Worm (Caenorhabditis elegans): Measurements from ENCODE around the gene Y48D7A.1.

DNA sequence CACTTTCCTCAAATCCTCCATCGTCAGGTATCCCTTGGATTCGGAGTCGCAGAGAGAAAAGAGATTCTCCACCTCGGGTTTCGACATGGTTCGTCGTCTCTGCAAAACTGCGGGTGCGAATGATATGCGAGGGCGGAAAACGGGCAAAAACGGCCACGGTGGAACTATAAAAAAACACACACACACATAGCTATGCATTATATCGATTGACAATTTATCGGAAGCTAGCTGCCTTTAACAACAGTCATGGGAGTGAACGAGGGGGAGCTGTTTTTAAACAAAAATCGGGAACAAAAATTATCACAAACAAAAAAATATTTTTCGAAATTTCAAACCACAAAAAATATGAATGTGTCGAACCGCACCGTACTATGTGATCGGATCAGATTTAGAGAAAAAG is 50.0 kb downstream of the Y48D7A.1 start, which contains the start of gene rsef-1:
- no peak for TF ChIP-seq snpc-4 (tag; optimal IDR thresholded peaks at IDR 0.05)
- TF ChIP-seq elt-1 (tag; optimal IDR thresholded peaks at IDR 0.05; ENCODE audit: borderline replicate concordance, insufficient read depth): no peak
- no peak for TF ChIP-seq lin-13 (tag; optimal IDR thresholded peaks at IDR 0.05)
- no peak for TF ChIP-seq lsy-2 (tag; optimal IDR thresholded peaks at IDR 0.05)
- TF ChIP-seq ztf-11 (tag; optimal IDR thresholded peaks at IDR 0.05): no peak
- TF ChIP-seq mls-2 (tag; optimal IDR thresholded peaks at IDR 0.05): no peak
- no peak for TF ChIP-seq sem-2 (GFP tag; optimal IDR thresholded peaks at IDR 0.05)
- TF ChIP-seq pha-4 (tag; optimal IDR thresholded peaks at IDR 0.05): no peak
- no peak for TF ChIP-seq nhr-28 (tag; optimal IDR thresholded peaks at IDR 0.05)
- no peak for TF ChIP-seq nhr-12 (tag; optimal IDR thresholded peaks at IDR 0.05)
- TF ChIP-seq unc-62 (GFP tag; optimal IDR thresholded peaks at IDR 0.05): no peak
- TF ChIP-seq elt-3 (tag; optimal IDR thresholded peaks at IDR 0.05): no peak
- no peak for TF ChIP-seq nhr-76 (tag; optimal IDR thresholded peaks at IDR 0.05)
- no peak for TF ChIP-seq nhr-237 (tag; optimal IDR thresholded peaks at IDR 0.05)
